Fruit fly (Drosophila melanogaster): ENCODE data around the gene CG46448.

The CG46448 gene

DNA sequence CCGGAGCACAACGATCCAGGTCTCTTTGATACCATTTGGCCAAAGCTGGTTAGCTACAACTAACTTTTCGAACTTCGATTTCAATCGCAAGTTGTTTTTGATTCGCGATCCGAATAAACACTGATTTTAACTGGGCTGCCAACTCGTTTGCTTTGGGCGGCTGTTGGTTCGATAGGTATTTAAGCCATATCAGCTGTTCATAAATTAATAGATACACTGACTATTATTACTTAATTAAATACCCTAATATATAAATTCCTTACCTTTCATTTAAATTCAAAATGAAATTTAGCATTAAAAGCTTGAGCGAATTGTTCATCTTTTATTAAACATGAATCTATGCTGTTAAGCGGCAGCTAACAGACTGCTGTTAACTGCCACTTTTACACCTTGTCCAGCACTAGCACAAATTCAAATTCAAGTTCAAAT lies 34.2 kb upstream of the CG46448 start, which contains the start of gene CG9967 (continued):
- TF ChIP-seq BtbVII (GFP tag; optimal IDR thresholded peaks at IDR 0.05) (no peak), Rx (GFP tag; IDR thresholded peaks at IDR 0.05) (no peak), CG8089 (GFP tag; optimal IDR thresholded peaks at IDR 0.05) (no peak), CrebB (tag; optimal IDR thresholded peaks at IDR 0.05) (no peak), CG11560 (tag; IDR thresholded peaks at IDR 0.05) (no peak), lov (optimal IDR thresholded peaks at IDR 0.05) (no peak), lov (GFP tag; IDR thresholded peaks at IDR 0.05) (no peak), gce (GFP tag; IDR thresholded peaks at IDR 0.05) (no peak), ham (GFP tag; IDR thresholded peaks at IDR 0.05) (no peak), CG14667 (GFP tag; IDR thresholded peaks at IDR 0.05) (no peak), H2.0 (GFP tag; IDR thresholded peaks at IDR 0.05) (no peak), crp (GFP tag; optimal IDR thresholded peaks at IDR 0.05) (peak; percentile 54 to 91), CG3163 (GFP tag; optimal IDR thresholded peaks at IDR 0.05) (no peak), CG1529 (GFP tag; optimal IDR thresholded peaks at IDR 0.05) (no peak), GATAe (GFP tag; conservative IDR thresholded peaks at IDR 0.05) (no peak), Xrp1 (GFP tag; IDR thresholded peaks at IDR 0.05) (no peak), Awh (GFP tag; IDR thresholded peaks at IDR 0.05) (no peak), CG7745 (tag; optimal IDR thresholded peaks at IDR 0.05) (no peak), CG16863 (GFP tag; optimal IDR thresholded peaks at IDR 0.05) (no peak), Dll (GFP tag; IDR thresholded peaks at IDR 0.05; ENCODE audit: partially characterized antibody) (peak; percentile 54; the same call in 2 of the 4 replicates), CG11456 (GFP tag; IDR thresholded peaks at IDR 0.05) (no peak), CTCF (GFP tag; optimal IDR thresholded peaks at IDR 0.05) (no peak), CG17361 (GFP tag; IDR thresholded peaks at IDR 0.05) (peak; percentile 24; the same call in 1 of the 3 replicates), CG2202 (tag; optimal IDR thresholded peaks at IDR 0.05) (no peak), ttk (GFP tag; IDR thresholded peaks at IDR 0.05) (no peak), sug (tag; optimal IDR thresholded peaks at IDR 0.05) (peak; percentile 23), ro (GFP tag; IDR thresholded peaks at IDR 0.05) (no peak), CG5245 (GFP tag; optimal IDR thresholded peaks at IDR 0.05) (no peak), dimm (GFP tag; IDR thresholded peaks at IDR 0.05) (no peak), CG18262 (tag; optimal IDR thresholded peaks at IDR 0.05) (no peak), CG12071 (GFP tag; optimal IDR thresholded peaks at IDR 0.05) (no peak), hb (GFP tag; IDR thresholded peaks at IDR 0.05; ENCODE audit: partially characterized antibody) (no peak), CG12299 (tag; optimal IDR thresholded peaks at IDR 0.05) (no peak), trh (GFP tag; optimal IDR thresholded peaks at IDR 0.05) (no peak), CG1832 (GFP tag; optimal IDR thresholded peaks at IDR 0.05) (no peak), Ets97D (GFP tag; optimal IDR thresholded peaks at IDR 0.05) (peak; percentile 29), cwo (GFP tag; optimal IDR thresholded peaks at IDR 0.05) (no peak), Sox102F (GFP tag; optimal IDR thresholded peaks at IDR 0.05) (no peak), Fer1 (GFP tag; optimal IDR thresholded peaks at IDR 0.05) (peak; percentile 31), CG13296 (GFP tag; optimal IDR thresholded peaks at IDR 0.05) (peak; percentile 18), CG13624 (GFP tag; optimal IDR thresholded peaks at IDR 0.05) (no peak), eyg (GFP tag; optimal IDR thresholded peaks at IDR 0.05) (no peak), az2 (GFP tag; optimal IDR thresholded peaks at IDR 0.05) (no peak), Dip2 (GFP tag; IDR thresholded peaks at IDR 0.05) (no peak), CG1233 (GFP tag; optimal IDR thresholded peaks at IDR 0.05) (no peak), ranshi (GFP tag; IDR thresholded peaks at IDR 0.05) (no peak), gfzf (GFP tag; optimal IDR thresholded peaks at IDR 0.05) (no peak), CG4282 (GFP tag; optimal IDR thresholded peaks at IDR 0.05) (no peak), CG12942 (GFP tag; optimal IDR thresholded peaks at IDR 0.05) (no peak), gt (GFP tag; IDR thresholded peaks at IDR 0.05) (no peak), Ravus (GFP tag; IDR thresholded peaks at IDR 0.05) (no peak), PHDP (tag; optimal IDR thresholded peaks at IDR 0.05) (no peak), Doc2 (GFP tag; IDR thresholded peaks at IDR 0.05) (no peak), CG13775 (GFP tag; optimal IDR thresholded peaks at IDR 0.05) (no peak)

All from whole organism, embryonic.